Fruit fly (Drosophila melanogaster): Measurements from ENCODE around the gene CG34051.

The CG34051 gene

dm6 chr2L:19962252-19962729 lies 1.5 kb upstream of the CG34051 start, which contains the start of the genes CG13965 and CG16772:
CG13965 (minus strand) TSS chr2L:19962352.
CG16772 (plus strand) TSS chr2L:19962679.
- no peak for TF ChIP-seq tgo (GFP tag; IDR thresholded peaks at IDR 0.05)
- no peak for TF ChIP-seq Mad (GFP tag; optimal IDR thresholded peaks at IDR 0.05)
- TF ChIP-seq dysf (GFP tag; IDR thresholded peaks at IDR 0.05), result 0 out of 3 replicates have a peak, but pooled peaks have one; percentile 15
- TF ChIP-seq disco-r (GFP tag; optimal IDR thresholded peaks at IDR 0.05), result no peak

dm6 chr2L:19961585-19961984 lies 755 bp upstream of the CG34051 start, which contains the start of gene CG42866:
CG42866 (minus strand) TSS chr2L:19961685.
- TF ChIP-seq Sry-δ (GFP tag; optimal IDR thresholded peaks at IDR 0.05), result no peak
- TF ChIP-seq sens (GFP tag), result peak; percentile 13
- peak; percentile 42 for TF ChIP-seq Med (GFP tag)

- TF ChIP-seq MESR4 (GFP tag; optimal IDR thresholded peaks at IDR 0.05) (peak; percentile 92), CG9932 (GFP tag; IDR thresholded peaks at IDR 0.05) (no peak), CG3995 (GFP tag; optimal IDR thresholded peaks at IDR 0.05) (peak; percentile 18), E2f2 (GFP tag; IDR thresholded peaks at IDR 0.05) (peak; percentile 95), stwl (tag; optimal IDR thresholded peaks at IDR 0.05) (peak; percentile 91), tll (GFP tag; optimal IDR thresholded peaks at IDR 0.05) (no peak), cas (GFP tag; IDR thresholded peaks at IDR 0.05) (no peak), Ets65A (GFP tag) (no peak), CG17829 (tag; optimal IDR thresholded peaks at IDR 0.05) (peak; percentile 51), CG6791 (GFP tag; IDR thresholded peaks at IDR 0.05; ENCODE audit: partially characterized antibody) (peak; percentile 62; the same call in 2 of the 3 replicates), Opbp (GFP tag; IDR thresholded peaks at IDR 0.05; ENCODE audit: partially characterized antibody) (peak; percentile 75; the same call in 2 of the 3 replicates), CG13287 (GFP tag; IDR thresholded peaks at IDR 0.05; ENCODE audit: partially characterized antibody) (peak; percentile 84), CG15514 (GFP tag; optimal IDR thresholded peaks at IDR 0.05) (peak; percentile 24), insv (GFP tag; optimal IDR thresholded peaks at IDR 0.05) (no peak), CG9797 (GFP tag; optimal IDR thresholded peaks at IDR 0.05) (peak; percentile 75), ttk (GFP tag; IDR thresholded peaks at IDR 0.05) (no peak), Deaf1 (tag; optimal IDR thresholded peaks at IDR 0.05) (no peak), Nf-YC (tag; optimal IDR thresholded peaks at IDR 0.05) (no peak), fru (optimal IDR thresholded peaks at IDR 0.05) (no peak), CG11398 (GFP tag; optimal IDR thresholded peaks at IDR 0.05) (no peak), CG5953 (GFP tag; IDR thresholded peaks at IDR 0.05) (no peak), run (tag; optimal IDR thresholded peaks at IDR 0.05) (no peak), nerfin-2 (GFP tag; IDR thresholded peaks at IDR 0.05; ENCODE audit: partially characterized antibody) (no peak; the same call in 1 of the 2 replicates), croc (GFP tag; conservative IDR thresholded peaks at IDR 0.05) (no peak), CG3407 (GFP tag; optimal IDR thresholded peaks at IDR 0.05) (no peak), bbx (GFP tag; IDR thresholded peaks at IDR 0.05; ENCODE audit: partially characterized antibody) (peak; percentile 86), yki (optimal IDR thresholded peaks at IDR 0.05) (no peak), gsb-n (tag; optimal IDR thresholded peaks at IDR 0.05) (peak; percentile 27), CG3281 (GFP tag; optimal IDR thresholded peaks at IDR 0.05) (no peak), C15 (GFP tag; IDR thresholded peaks at IDR 0.05) (no peak), CG42726 (GFP tag; IDR thresholded peaks at IDR 0.05; ENCODE audit: partially characterized antibody) (peak; percentile 74; the same call in 1 of the 2 replicates), oc (tag; optimal IDR thresholded peaks at IDR 0.05) (no peak), CG6272 (GFP tag; IDR thresholded peaks at IDR 0.05) (no peak), CG2129 (GFP tag; IDR thresholded peaks at IDR 0.05; ENCODE audit: partially characterized antibody) (peak; percentile 33), trh (GFP tag; optimal IDR thresholded peaks at IDR 0.05) (no peak), Bgb (GFP tag; IDR thresholded peaks at IDR 0.05; ENCODE audit: partially characterized antibody) (peak; percentile 80), gfzf (GFP tag; optimal IDR thresholded peaks at IDR 0.05) (peak; percentile 69), hbn (GFP tag; IDR thresholded peaks at IDR 0.05; ENCODE audit: partially characterized antibody) (peak; percentile 51), CG12299 (tag; optimal IDR thresholded peaks at IDR 0.05) (no peak)
Measured at dm6 chr2L:19958520-19959161, 2.2 kb downstream of the CG34051 start, which contains the start of gene COX4. COX4 (plus strand) TSS chr2L:19958713.
